Fruit fly (Drosophila melanogaster) whole organism, adult: ENCODE results near the gene CG42727.

Experiments used
- CG12768 ChIP-seq: fragments of 200-800 bp; sonication (Bioruptor generic); optimal IDR thresholded peaks from 2 replicates; lab custom pipeline; 2017; ENCODE audit warnings: missing biosample characterization, missing genetic modification characterization, mild to moderate bottlenecking, moderate library complexity, missing genetic modification reagents
- CG33017 ChIP-seq: fragments of 200-800 bp; sonication (Bioruptor generic); optimal IDR thresholded peaks from 2 replicates; lab custom pipeline; 2018; ENCODE audit warnings: missing biosample characterization, mild to moderate bottlenecking, missing genetic modification characterization, moderate library complexity
- CG7045 ChIP-seq: fragments of 200-800 bp; sonication (Bioruptor generic); optimal IDR thresholded peaks from 2 replicates; lab custom pipeline; 2017; ENCODE audit warnings: missing biosample characterization, mild to moderate bottlenecking, missing genetic modification characterization
- CG7101 ChIP-seq: fragments of 200-800 bp; sonication (Bioruptor generic); optimal IDR thresholded peaks from 2 replicates; lab custom pipeline; 2018; ENCODE audit warnings: missing biosample characterization, mild to moderate bottlenecking, missing genetic modification characterization, moderate library complexity
- Crg-1 ChIP-seq: fragments of 200-800 bp; sonication (Bioruptor generic); optimal IDR thresholded peaks from 2 replicates; lab custom pipeline; 2016; ENCODE audit warnings: missing biosample characterization, missing genetic modification characterization
- bab1 ChIP-seq: fragments of 200-800 bp; sonication (Bioruptor generic); optimal IDR thresholded peaks from 3 replicates; lab custom pipeline; 2019; ENCODE audit warnings: missing biosample characterization, mild to moderate bottlenecking, missing genetic modification characterization, moderate library complexity

DNA sequence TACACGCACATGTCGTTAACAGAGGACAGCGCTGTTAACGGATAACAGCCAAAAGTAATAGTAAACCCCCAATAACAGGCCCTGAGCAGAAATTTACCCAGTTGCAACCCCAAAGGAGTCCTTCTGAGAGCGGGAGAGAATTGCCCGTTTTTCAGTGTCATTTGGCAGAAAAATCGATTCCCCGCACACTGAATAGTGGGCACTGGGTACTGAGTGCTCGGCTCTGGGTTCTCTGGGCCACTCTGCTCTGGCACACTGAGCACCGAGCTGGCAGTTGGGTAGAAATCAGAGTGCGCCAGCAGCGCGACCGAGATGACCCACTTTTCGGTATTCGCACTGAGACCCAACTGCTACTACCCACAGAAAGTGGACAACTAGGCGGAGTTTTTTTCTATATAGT is 26.5 kb downstream of the CG42727 start, which contains the start of gene Rbp:
- no peak for TF ChIP-seq CG7045 (GFP tag; lab: Kevin White, UChicago)
- no peak for TF ChIP-seq CG33017 (tag; lab: Kevin White, UChicago)
- TF ChIP-seq CG12768: no peak
- no peak for TF ChIP-seq CG7101 (tag; lab: Kevin White, UChicago)
- TF ChIP-seq Crg-1 (GFP tag; lab: Kevin White, UChicago): no peak
- TF ChIP-seq bab1: no peak
